Fruit fly (Drosophila melanogaster): ENCODE data around the gene CG42831.

Gene CG42831

DNA sequence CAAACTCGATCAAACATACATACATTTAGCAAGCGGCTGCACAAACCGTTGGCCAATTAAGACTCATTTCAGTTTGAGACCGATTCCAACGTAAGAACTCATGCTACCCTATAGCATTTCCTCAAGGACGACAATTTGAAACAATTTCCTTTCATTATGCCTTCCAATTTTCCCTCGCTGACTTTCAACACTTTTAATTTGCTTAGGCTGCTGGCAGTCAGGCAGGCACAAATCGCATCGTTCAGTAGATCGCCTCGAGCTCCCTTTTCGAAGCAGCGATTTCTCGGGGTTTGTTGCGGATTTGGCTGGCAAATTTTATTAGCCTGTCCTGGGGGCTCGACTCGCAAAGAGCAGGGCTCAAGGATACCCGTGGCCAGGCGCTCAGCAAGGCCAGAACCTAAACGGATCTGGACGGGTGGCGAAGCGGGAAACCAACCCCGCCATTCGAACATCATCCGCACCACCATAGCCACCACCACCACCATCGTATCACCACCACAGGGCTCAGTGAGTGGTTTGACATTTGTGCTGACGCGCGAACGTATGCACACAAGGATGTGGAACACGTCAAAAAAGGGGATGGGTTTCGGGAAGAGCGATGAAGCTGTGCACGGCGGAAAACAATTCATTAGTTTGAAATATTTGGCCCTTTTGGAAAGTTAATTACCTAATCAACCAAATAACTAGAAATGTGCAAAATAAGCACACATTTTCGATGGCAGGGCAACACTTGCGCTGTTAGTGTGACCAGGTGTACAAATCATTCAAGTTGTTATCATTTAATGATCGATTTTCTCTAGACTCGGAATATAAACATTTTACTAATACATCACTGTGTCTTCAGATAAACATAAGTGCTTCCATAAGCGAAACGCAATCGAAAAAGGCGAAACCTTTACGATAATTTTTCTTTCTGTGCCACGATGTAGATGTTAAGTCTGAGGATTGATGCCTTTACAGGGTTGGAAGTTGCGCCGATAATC is 30.2 kb downstream of the CG42831 start (continued):
- no peak for TF ChIP-seq Stat92E (GFP tag; optimal IDR thresholded peaks at IDR 0.05)
- peak; percentile 88 for TF ChIP-seq CG31224 (GFP tag; IDR thresholded peaks at IDR 0.05)
- peak in 1 of 2 experiments; percentile 34 for TF ChIP-seq Hr51 (GFP tag; optimal IDR thresholded peaks at IDR 0.05)
- TF ChIP-seq CG12155 (GFP tag; optimal IDR thresholded peaks at IDR 0.05) = peak; percentile 14
- TF ChIP-seq bcd (GFP tag; optimal IDR thresholded peaks at IDR 0.05) = peak; percentile 35
- TF ChIP-seq CG12236 (GFP tag; optimal IDR thresholded peaks at IDR 0.05) = peak; percentile 1
- peak; percentile 9 for TF ChIP-seq maf-S (GFP tag; optimal IDR thresholded peaks at IDR 0.05)
- TF ChIP-seq CG2875 (GFP tag; optimal IDR thresholded peaks at IDR 0.05) = peak; percentile 43
- peak; percentile 21 for TF ChIP-seq HHEX (GFP tag; optimal IDR thresholded peaks at IDR 0.05)
- TF ChIP-seq CG2129 (GFP tag; IDR thresholded peaks at IDR 0.05; ENCODE audit: partially characterized antibody) = no peak
- TF ChIP-seq nom (GFP tag; optimal IDR thresholded peaks at IDR 0.05) = no peak
- TF ChIP-seq CG12769 (tag; optimal IDR thresholded peaks at IDR 0.05) = no peak
- TF ChIP-seq CG7556 (GFP tag; optimal IDR thresholded peaks at IDR 0.05) = peak; percentile 67
- peak; percentile 28 for TF ChIP-seq CG4820 (GFP tag; optimal IDR thresholded peaks at IDR 0.05)
- peak; percentile 36 for TF ChIP-seq CG10543 (GFP tag; optimal IDR thresholded peaks at IDR 0.05)
- peak; percentile 62 for TF ChIP-seq Sox100B (GFP tag; optimal IDR thresholded peaks at IDR 0.05)
- TF ChIP-seq Sry-δ (GFP tag; optimal IDR thresholded peaks at IDR 0.05) = peak; percentile 4
- peak; percentile 48 for TF ChIP-seq CG15601 (tag; optimal IDR thresholded peaks at IDR 0.05)
- peak; percentile 56 for TF ChIP-seq grau (tag; optimal IDR thresholded peaks at IDR 0.05)
- TF ChIP-seq pb (GFP tag; optimal IDR thresholded peaks at IDR 0.05) = peak; percentile 24
- TF ChIP-seq CG10267 (tag; optimal IDR thresholded peaks at IDR 0.05) = peak; percentile 58
- TF ChIP-seq Meics (GFP tag; optimal IDR thresholded peaks at IDR 0.05) = no peak
- TF ChIP-seq CG17328 (GFP tag; IDR thresholded peaks at IDR 0.05) = peak; percentile 32; the same call in 1 of the 2 replicates
- TF ChIP-seq tio (GFP tag; optimal IDR thresholded peaks at IDR 0.05) = peak; percentile 58
- TF ChIP-seq phol (tag; optimal IDR thresholded peaks at IDR 0.05) = peak; percentile 74
- no peak for TF ChIP-seq Opbp (GFP tag; IDR thresholded peaks at IDR 0.05; ENCODE audit: partially characterized antibody)
- peak; percentile 67 for TF ChIP-seq Ssrp (tag; optimal IDR thresholded peaks at IDR 0.05)
- TF ChIP-seq CG5245 (GFP tag; optimal IDR thresholded peaks at IDR 0.05) = peak; percentile 19
- TF ChIP-seq dpn (GFP tag; optimal IDR thresholded peaks at IDR 0.05) = peak; percentile 19 to 23
- peak; percentile 44 for TF ChIP-seq Atf-2 (GFP tag; optimal IDR thresholded peaks at IDR 0.05)

DNA sequence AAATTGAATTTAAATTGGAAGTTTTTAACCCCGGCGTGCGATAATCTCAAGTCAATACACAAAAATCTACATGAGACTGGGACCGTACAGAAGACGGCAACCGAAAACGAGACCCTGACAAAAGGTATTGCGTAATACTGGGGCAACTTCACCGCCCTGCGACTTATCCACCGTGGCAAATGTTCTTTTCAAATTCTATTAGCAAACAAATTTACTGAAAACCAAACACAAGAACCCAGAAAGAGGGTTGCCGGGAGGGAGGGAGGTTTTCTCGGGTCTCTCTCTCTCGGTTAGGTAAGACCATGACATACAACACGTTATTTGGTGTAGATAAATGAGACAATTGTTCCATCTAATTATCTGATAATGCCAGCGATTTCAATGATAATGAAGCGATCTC is 31.1 kb downstream of the CG42831 start:
- TF ChIP-seq tll (GFP tag; optimal IDR thresholded peaks at IDR 0.05) (peak in 1 of 2 experiments; percentile 51), nom (GFP tag; optimal IDR thresholded peaks at IDR 0.05) (no peak), CG4730 (GFP tag; IDR thresholded peaks at IDR 0.05) (no peak), eve (GFP tag; optimal IDR thresholded peaks at IDR 0.05) (no peak), CG11695 (GFP tag; IDR thresholded peaks at IDR 0.05) (no peak), CG4282 (GFP tag; optimal IDR thresholded peaks at IDR 0.05) (no peak), grn (GFP tag; optimal IDR thresholded peaks at IDR 0.05) (peak; percentile 90), CG11456 (GFP tag; IDR thresholded peaks at IDR 0.05) (no peak), CG7987 (GFP tag; optimal IDR thresholded peaks at IDR 0.05) (no peak), kni (GFP tag; optimal IDR thresholded peaks at IDR 0.05) (peak; percentile 40), gsb-n (tag; optimal IDR thresholded peaks at IDR 0.05) (peak; percentile 78), lilli (GFP tag; optimal IDR thresholded peaks at IDR 0.05) (no peak), CG9876 (GFP tag; optimal IDR thresholded peaks at IDR 0.05) (no peak), Nf-YA (GFP tag; IDR thresholded peaks at IDR 0.05) (no peak), Pdp1 (GFP tag; optimal IDR thresholded peaks at IDR 0.05) (peak in 1 of 2 experiments; percentile 61), crol (GFP tag; IDR thresholded peaks at IDR 0.05) (peak; percentile 49; the same call in 1 of the 2 replicates), ap (GFP tag; IDR thresholded peaks at IDR 0.05) (no peak), vvl (GFP tag; IDR thresholded peaks at IDR 0.05) (peak; percentile 37; the same call in 1 of the 2 replicates), oc (tag; optimal IDR thresholded peaks at IDR 0.05) (peak; percentile 39)

Data from whole organism, embryonic.